Worm (Caenorhabditis elegans) whole organism, L3 larva: Measurements from ENCODE around the gene R102.1.

ENCODE experiments used
- egl-27 ChIP-seq: sonication (generic microtip); optimal IDR thresholded peaks from 4 replicates; lab custom pipeline; 2017; ENCODE audit warnings: missing biosample characterization, missing genetic modification reagents, missing genetic modification characterization
- egl-5 ChIP-seq: fragments of 150-350 bp; optimal IDR thresholded peaks from 2 replicates; lab custom pipeline; 2017; ENCODE audit warnings: missing biosample characterization, missing genetic modification reagents, missing genetic modification characterization, inconsistent platforms
- elt-1 ChIP-seq: fragments of 150-350 bp; optimal IDR thresholded peaks from 2 replicates; lab custom pipeline; 2014; ENCODE audit warnings: missing biosample characterization, missing genetic modification characterization
- nfya-1 ChIP-seq: sonication (generic microtip); optimal IDR thresholded peaks from 2 replicates; lab custom pipeline; 2017; ENCODE audit warnings: missing genetic modification characterization, mild to moderate bottlenecking, missing compliant biosample characterization, antibody characterized with exemption, moderate library complexity; ENCODE audit not compliant: insufficient read depth
- nhr-12 ChIP-seq: fragments of 150-350 bp; optimal IDR thresholded peaks from 2 replicates; lab custom pipeline; 2014; ENCODE audit warnings: missing biosample characterization, missing genetic modification characterization
- nhr-237 ChIP-seq: fragments of 150-350 bp; optimal IDR thresholded peaks from 2 replicates; lab custom pipeline; 2014; ENCODE audit warnings: missing biosample characterization, missing genetic modification characterization
- nhr-28 ChIP-seq: fragments of 150-350 bp; optimal IDR thresholded peaks from 2 replicates; lab custom pipeline; 2014; ENCODE audit warnings: missing biosample characterization, missing genetic modification characterization
- nhr-77 ChIP-seq: fragments of 150-350 bp; optimal IDR thresholded peaks from 2 replicates; lab custom pipeline; 2014; ENCODE audit warnings: missing biosample characterization, missing genetic modification characterization
- pha-4 ChIP-seq: fragments of 150-350 bp; optimal IDR thresholded peaks from 2 replicates; lab custom pipeline; 2014; ENCODE audit warnings: missing biosample characterization, missing genetic modification reagents, missing genetic modification characterization
- pqm-1 ChIP-seq: fragments of 150-350 bp; optimal IDR thresholded peaks from 2 replicates; lab custom pipeline; 2017; ENCODE audit warnings: missing biosample characterization, missing genetic modification characterization, inconsistent platforms
- snpc-4 ChIP-seq: fragments of 150-350 bp; optimal IDR thresholded peaks from 2 replicates; lab custom pipeline; 2014; ENCODE audit warnings: missing biosample characterization, missing genetic modification characterization
- unc-62 ChIP-seq: fragments of 150-350 bp; sonication (generic microtip); optimal IDR thresholded peaks from 4 replicates; lab custom pipeline; 2014; ENCODE audit warnings: missing biosample characterization, missing genetic modification reagents, missing genetic modification characterization
- zag-1 ChIP-seq: fragments of 150-350 bp; optimal IDR thresholded peaks from 2 replicates; lab custom pipeline; 2014; ENCODE audit warnings: missing biosample characterization, missing genetic modification characterization

DNA sequence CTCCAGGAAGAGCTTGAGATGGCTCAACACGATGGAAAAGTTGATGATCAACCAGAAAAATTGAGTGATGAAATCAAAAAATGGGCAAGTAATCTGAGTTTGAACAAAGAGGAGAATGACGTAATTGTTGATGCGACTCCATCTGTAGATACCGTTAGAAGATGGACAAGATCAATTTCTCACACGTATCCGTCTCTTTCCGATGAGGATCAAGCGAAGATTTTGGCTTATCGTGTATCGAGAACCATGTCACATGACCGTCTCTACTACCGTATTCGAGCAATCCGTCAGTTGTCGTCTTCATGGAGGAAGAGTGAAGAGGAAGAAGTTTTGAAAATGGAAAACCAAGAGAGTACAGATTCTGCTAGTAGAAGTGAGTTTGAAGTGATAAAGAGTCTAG, 32.2 kb downstream of the R102.1 start:
- no peak for TF ChIP-seq nhr-28 (tag; lab: Kevin White, UChicago)
- TF ChIP-seq pha-4 (tag; lab: Kevin White, UChicago) = no peak
- no peak for TF ChIP-seq zag-1 (tag; lab: Kevin White, UChicago)
- TF ChIP-seq nfya-1 (tag; lab: Kevin White, UChicago) = no peak
- TF ChIP-seq nhr-12 (tag; lab: Kevin White, UChicago) = no peak
- TF ChIP-seq pqm-1 (tag; lab: Kevin White, UChicago) = no peak
- no peak for TF ChIP-seq egl-27 (tag; lab: Kevin White, UChicago)
- no peak for TF ChIP-seq nhr-237 (tag; lab: Kevin White, UChicago)
- no peak for TF ChIP-seq egl-5 (tag; lab: Kevin White, UChicago)
- TF ChIP-seq snpc-4 (tag; lab: Kevin White, UChicago) = no peak
- no peak for TF ChIP-seq nhr-77
- TF ChIP-seq unc-62 (GFP tag; lab: Kevin White, UChicago) = no peak
- no peak for TF ChIP-seq elt-1 (tag; lab: Kevin White, UChicago)
